Worm (Caenorhabditis elegans) whole organism, young adult: ENCODE results near the gene nhr-201.

Experiments used
- F23B12.7 ChIP-seq: sonication (generic microtip); optimal IDR thresholded peaks from 2 replicates; lab custom pipeline; 2017; ENCODE audit warnings: missing genetic modification characterization, mild to moderate bottlenecking, missing compliant biosample characterization, antibody characterized with exemption, moderate library complexity; ENCODE audit not compliant: insufficient read depth
- F33H1.4 ChIP-seq: fragments of 200-800 bp; sonication (Bioruptor generic); IDR thresholded peaks from 2 replicates; pipeline ENCODE4 v1.3.6; 2022; ENCODE audit warnings: missing genetic modification reagents, missing genetic modification characterization, missing compliant biosample characterization
- F52B5.7 ChIP-seq: sonication (generic microtip); optimal IDR thresholded peaks from 2 replicates; lab custom pipeline; 2016; ENCODE audit warnings: mild to moderate bottlenecking, missing genetic modification characterization, missing compliant biosample characterization
- K12H6.12 ChIP-seq: fragments of 200-800 bp; sonication (Bioruptor generic); optimal IDR thresholded peaks from 2 replicates; lab custom pipeline; 2018; ENCODE audit warnings: mild to moderate bottlenecking, missing genetic modification characterization, missing compliant biosample characterization
- die-1 ChIP-seq: sonication (generic microtip); optimal IDR thresholded peaks from 2 replicates; lab custom pipeline; 2016; ENCODE audit warnings: missing genotype, mild to moderate bottlenecking, missing genetic modification characterization, missing compliant biosample characterization
- dpff-1 ChIP-seq: sonication (generic microtip); optimal IDR thresholded peaks from 2 replicates; lab custom pipeline; 2017; ENCODE audit warnings: mild to moderate bottlenecking, missing genetic modification characterization, missing compliant biosample characterization
- fkh-3 ChIP-seq: sonication (generic microtip); optimal IDR thresholded peaks from 2 replicates; lab custom pipeline; 2016; ENCODE audit warnings: mild to moderate bottlenecking, missing genetic modification characterization, missing compliant biosample characterization

DNA sequence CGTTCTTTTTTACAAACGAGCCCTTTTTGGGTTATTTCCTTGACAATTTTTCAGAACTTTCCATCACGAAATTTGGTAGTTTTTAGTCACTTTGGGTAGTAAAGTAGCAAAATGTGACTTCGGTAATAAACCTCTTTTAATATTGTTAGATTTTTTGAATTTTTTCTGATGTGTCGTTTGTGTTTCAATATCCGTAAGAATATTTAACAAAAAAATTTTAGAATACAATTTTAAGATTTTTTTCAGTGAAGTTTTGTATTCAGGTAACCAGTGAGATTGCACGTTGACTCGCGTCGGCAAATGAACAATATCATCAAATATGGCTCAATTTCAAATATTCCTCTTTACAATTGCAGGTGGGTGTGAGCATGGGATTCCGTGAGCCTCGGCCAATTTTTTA, 8.0 kb downstream of the nhr-201 start, which contains the start of gene srt-31:
- TF ChIP-seq F23B12.7 (tag; lab: Kevin White, UChicago) (no peak), K12H6.12 (tag; lab: Kevin White, UChicago) (no peak), die-1 (tag; lab: Kevin White, UChicago) (no peak), F33H1.4 (GFP tag; lab: Robert Waterston, UW) (no peak), dpff-1 (tag; lab: Kevin White, UChicago) (no peak), F52B5.7 (no peak), fkh-3 (tag; lab: Kevin White, UChicago) (no peak)
